Worm (Caenorhabditis elegans) whole organism, early embryonic: ENCODE measurements around the gene C29F7.3.

ENCODE experiments used
- B0310.2 ChIP-seq: sonication (generic microtip); optimal IDR thresholded peaks from 2 replicates; lab custom pipeline; 2016; ENCODE audit warnings: mild to moderate bottlenecking, missing genetic modification characterization, missing compliant biosample characterization
- aly-1 ChIP-seq: sonication (generic microtip); optimal IDR thresholded peaks from 2 replicates; lab custom pipeline; 2016; ENCODE audit warnings: missing genetic modification characterization, missing compliant biosample characterization
- ama-1 ChIP-seq: fragments of 150-350 bp; optimal IDR thresholded peaks from 2 replicates; lab custom pipeline; 2014
- ceh-36 ChIP-seq: sonication (generic microtip); optimal IDR thresholded peaks from 2 replicates; lab custom pipeline; 2016; ENCODE audit warnings: missing genetic modification characterization, inconsistent platforms, missing compliant biosample characterization
- flt-1 ChIP-seq: fragments of 200-800 bp; sonication (Bioruptor generic); IDR thresholded peaks from 2 replicates; pipeline ENCODE4 v1.3.6; 2022; ENCODE audit warnings: missing genetic modification characterization, missing compliant biosample characterization
- hmbx-1 ChIP-seq: sonication (generic microtip); optimal IDR thresholded peaks from 2 replicates; lab custom pipeline; 2016; ENCODE audit warnings: mild to moderate bottlenecking, missing genetic modification characterization, missing compliant biosample characterization
- tbx-11 ChIP-seq: fragments of 200-800 bp; sonication (Bioruptor generic); IDR thresholded peaks from 2 replicates; pipeline ENCODE4 v1.3.6; 2022; ENCODE audit warnings: missing genetic modification characterization, missing compliant biosample characterization

ce11 chrX:13412307-13412706 is 7.4 kb downstream of the C29F7.3 start:
- TF ChIP-seq aly-1 (tag; lab: Kevin White, UChicago) = no peak
- TF ChIP-seq hmbx-1 (tag; lab: Kevin White, UChicago) = no peak
- no peak for TF ChIP-seq ceh-36 (tag; lab: Kevin White, UChicago)
- TF ChIP-seq flt-1 (GFP tag; lab: Robert Waterston, UW) = no peak
- TF ChIP-seq tbx-11 = no peak
- TF ChIP-seq B0310.2 (tag; lab: Kevin White, UChicago) = no peak
- TF ChIP-seq ama-1 = no peak
